Fruit fly (Drosophila melanogaster): ENCODE measurements around the gene pic.

The pic gene

DNA sequence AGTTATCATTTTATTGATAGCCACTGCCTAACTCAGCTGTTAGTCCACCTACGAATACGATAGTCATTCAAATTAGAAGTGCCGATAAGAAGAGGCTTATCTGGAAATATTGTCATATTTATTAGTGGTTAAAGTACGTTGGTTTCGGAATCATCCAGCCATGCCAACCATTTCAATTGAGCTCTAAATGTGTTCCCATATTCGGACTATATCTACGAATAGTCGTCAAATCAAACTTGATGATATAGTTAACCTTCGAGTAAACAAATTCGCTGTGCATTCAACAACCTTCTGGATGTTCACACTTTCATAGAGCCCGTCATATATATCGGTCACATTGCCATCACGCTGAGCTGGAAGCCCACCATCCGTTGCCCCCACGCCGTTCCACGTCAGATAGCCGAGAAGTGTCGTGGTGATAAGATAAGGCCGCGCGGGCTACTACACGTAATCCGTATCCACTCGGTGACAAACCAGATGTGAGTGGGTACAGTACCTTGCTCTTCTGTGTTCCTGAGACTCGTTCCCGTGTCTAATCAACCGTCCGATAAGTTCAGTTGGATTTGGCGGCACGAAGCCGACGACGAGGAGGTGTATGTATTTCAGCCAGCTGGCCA, 33.7 kb upstream of the pic start (continued):
- TF ChIP-seq oc (tag; optimal IDR thresholded peaks at IDR 0.05) = no peak
- TF ChIP-seq CG12104 (GFP tag; optimal IDR thresholded peaks at IDR 0.05) = no peak
- TF ChIP-seq CG32532 (GFP tag; IDR thresholded peaks at IDR 0.05) = 0 out of 2 replicates have a peak, but pooled peaks have one; percentile 8
- TF ChIP-seq rib (GFP tag; IDR thresholded peaks at IDR 0.05) = 0 out of 2 replicates have a peak, but pooled peaks have one; percentile 10
- TF ChIP-seq exex (tag; optimal IDR thresholded peaks at IDR 0.05) = peak; percentile 90
- TF ChIP-seq CG15514 (GFP tag; optimal IDR thresholded peaks at IDR 0.05) = no peak
- no peak for TF ChIP-seq dati (GFP tag; IDR thresholded peaks at IDR 0.05)
- no peak for TF ChIP-seq hkb (optimal IDR thresholded peaks at IDR 0.05)
- 0 out of 2 replicates have a peak, but pooled peaks have one; percentile 24 for TF ChIP-seq hkb (GFP tag; IDR thresholded peaks at IDR 0.05)
- TF ChIP-seq gro (GFP tag; optimal IDR thresholded peaks at IDR 0.05) = peak; percentile 1

DNA sequence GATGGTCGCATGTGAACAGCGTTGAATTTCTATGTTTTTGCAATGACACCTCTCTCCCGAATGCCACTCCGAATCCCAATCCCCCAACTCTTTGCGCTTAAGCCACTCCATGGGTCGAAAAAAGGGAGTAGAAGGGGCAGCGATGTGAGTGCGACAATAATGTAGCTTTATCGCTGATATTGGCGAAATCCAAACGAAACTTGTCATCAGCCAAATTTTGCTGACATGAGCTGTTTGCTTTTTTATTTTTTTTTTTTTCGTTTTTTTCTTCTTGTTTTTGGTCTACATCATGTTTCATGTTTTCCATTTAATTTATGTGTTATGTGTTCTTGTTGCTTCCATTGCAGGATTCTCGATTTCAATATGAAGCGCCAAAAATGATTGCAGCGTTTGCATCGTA, 33.0 kb upstream of the pic start:
- TF ChIP-seq HmgZ (tag; optimal IDR thresholded peaks at IDR 0.05) (no peak), CG4424 (GFP tag; optimal IDR thresholded peaks at IDR 0.05) (no peak), sens (GFP tag) (no peak), CG1024 (GFP tag; IDR thresholded peaks at IDR 0.05) (no peak), trem (tag; optimal IDR thresholded peaks at IDR 0.05) (no peak), CG3065 (GFP tag; optimal IDR thresholded peaks at IDR 0.05) (no peak), CG12071 (GFP tag; optimal IDR thresholded peaks at IDR 0.05) (no peak), ftz-f1 (GFP tag; optimal IDR thresholded peaks at IDR 0.05) (no peak), CG10321 (GFP tag; IDR thresholded peaks at IDR 0.05) (no peak), lola (GFP tag; optimal IDR thresholded peaks at IDR 0.05) (no peak), HLHmδ (GFP tag; optimal IDR thresholded peaks at IDR 0.05) (no peak), Antp (GFP tag; optimal IDR thresholded peaks at IDR 0.05) (no peak), CG7839 (tag; optimal IDR thresholded peaks at IDR 0.05) (no peak), CG31365 (tag; optimal IDR thresholded peaks at IDR 0.05) (no peak), CG7271 (tag; optimal IDR thresholded peaks at IDR 0.05) (no peak)

DNA sequence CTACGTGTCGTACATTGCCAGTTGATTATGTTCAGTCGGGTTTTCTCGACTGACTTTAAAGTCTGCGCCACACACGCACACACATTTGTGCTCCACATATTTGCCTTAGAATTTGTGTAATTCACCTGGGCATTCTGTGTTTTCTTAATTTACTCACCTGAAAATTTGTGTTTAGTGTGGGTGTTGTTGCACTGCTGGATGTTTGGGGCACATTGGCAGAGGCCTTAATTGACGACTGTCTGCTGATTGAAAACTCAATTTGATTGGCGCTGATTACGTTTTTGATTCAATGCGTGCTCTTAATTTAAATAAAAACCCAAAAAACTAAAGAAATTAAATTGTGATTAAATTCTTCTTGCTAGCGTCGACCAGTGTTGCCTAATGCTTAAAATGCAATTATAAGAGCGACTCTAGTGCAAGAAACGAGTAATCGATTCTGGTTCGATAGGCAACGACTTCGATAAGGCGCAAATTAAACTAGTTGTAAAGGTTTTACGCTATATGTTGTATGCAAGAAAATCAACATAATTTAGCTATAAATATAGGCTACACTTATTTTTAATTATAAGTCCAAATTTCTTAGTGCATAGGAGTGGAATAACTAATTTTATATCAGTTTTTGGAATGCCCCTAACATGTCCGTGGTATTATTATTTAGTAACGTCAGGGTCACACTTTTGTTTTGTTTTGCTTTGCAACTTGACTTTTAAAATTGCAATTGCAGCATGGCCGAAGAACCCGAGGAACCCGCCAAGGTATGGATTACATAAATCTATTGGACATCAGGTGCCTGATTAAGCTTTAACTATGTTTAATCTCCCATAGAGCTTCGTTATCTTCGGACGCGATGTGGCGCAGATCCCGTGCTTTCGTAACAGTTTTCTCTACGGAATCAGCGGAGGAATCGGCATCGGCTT, 21.5 kb upstream of the pic start, which contains the start of the genes CG46281 and CG46280:
Gene CG46281 (minus strand): TSS at position 51 of the 917 bp plus-strand sequence.
Gene CG46280 (minus strand): TSS at position 403 of the 917 bp plus-strand sequence.
- TF ChIP-seq p53 (GFP tag; optimal IDR thresholded peaks at IDR 0.05) = no peak
- TF ChIP-seq ken (GFP tag; IDR thresholded peaks at IDR 0.05) = no peak
- peak; percentile 9 for TF ChIP-seq repo (GFP tag; optimal IDR thresholded peaks at IDR 0.05)
- peak; percentile 57 for TF ChIP-seq Dp (GFP tag; optimal IDR thresholded peaks at IDR 0.05)
- peak; percentile 45 for TF ChIP-seq Hsf (GFP tag; optimal IDR thresholded peaks at IDR 0.05)
- TF ChIP-seq Opbp (GFP tag; IDR thresholded peaks at IDR 0.05; ENCODE audit: partially characterized antibody) = peak; percentile 61; the same call in 1 of the 3 replicates
- no peak for TF ChIP-seq CG1602 (GFP tag; optimal IDR thresholded peaks at IDR 0.05)
- peak; percentile 32 for TF ChIP-seq Chrac-16 (GFP tag; optimal IDR thresholded peaks at IDR 0.05)
- peak; percentile 18 for TF ChIP-seq CG12299 (tag; optimal IDR thresholded peaks at IDR 0.05)
- peak; percentile 78 for TF ChIP-seq gfzf (GFP tag; optimal IDR thresholded peaks at IDR 0.05)
- TF ChIP-seq Tbp (GFP tag; optimal IDR thresholded peaks at IDR 0.05) = peak; percentile 32
- peak; percentile 68 for TF ChIP-seq BEAF-32 (GFP tag; optimal IDR thresholded peaks at IDR 0.05)
- peak; percentile 20 for TF ChIP-seq Myb (GFP tag; optimal IDR thresholded peaks at IDR 0.05)
- peak; percentile 9 for TF ChIP-seq her (GFP tag; optimal IDR thresholded peaks at IDR 0.05)
- peak; percentile 11 for TF ChIP-seq Antp (GFP tag; optimal IDR thresholded peaks at IDR 0.05)
- TF ChIP-seq MBD-R2 (GFP tag; IDR thresholded peaks at IDR 0.05) = peak; percentile 66
- 0 out of 2 replicates have a peak, but pooled peaks have one; percentile 18 for TF ChIP-seq vvl (GFP tag; IDR thresholded peaks at IDR 0.05)
- peak; percentile 72 for TF ChIP-seq pzg (GFP tag; optimal IDR thresholded peaks at IDR 0.05)
- TF ChIP-seq CG17385 (GFP tag; optimal IDR thresholded peaks at IDR 0.05) = peak; percentile 42
- TF ChIP-seq CG15269 (tag; optimal IDR thresholded peaks at IDR 0.05) = no peak
- peak; percentile 52; the same call in 2 of the 3 replicates for TF ChIP-seq CG16813 (GFP tag; IDR thresholded peaks at IDR 0.05; ENCODE audit: partially characterized antibody)
- peak; percentile 2 for TF ChIP-seq BtbVII (GFP tag; optimal IDR thresholded peaks at IDR 0.05)

All from whole organism, embryonic.